Fruit fly (Drosophila melanogaster) whole organism, embryonic: ENCODE measurements around the gene Fign.

Experiments used
- Abd-B ChIP-seq: fragments of 200-800 bp; sonication (Bioruptor generic); optimal IDR thresholded peaks from 2 replicates; lab custom pipeline; 2018; ENCODE audit warnings: missing biosample characterization, mild to moderate bottlenecking, missing genetic modification characterization, moderate library complexity
- Adf1 ChIP-seq: fragments of 200-800 bp; sonication (Bioruptor generic); IDR thresholded peaks from 2 replicates; pipeline ENCODE4 v1.3.6; 2022; ENCODE audit warnings: missing biosample characterization, missing genetic modification characterization
- Awh ChIP-seq: fragments of 200-800 bp; sonication (Bioruptor generic); IDR thresholded peaks from 2 replicates; pipeline ENCODE4, ENCODE4 v1.3.6; 2022; ENCODE audit warnings: missing biosample characterization, missing genetic modification characterization
- CG10274 ChIP-seq: fragments of 200-800 bp; sonication (Bioruptor generic); optimal IDR thresholded peaks from 3 replicates; lab custom pipeline; 2017; ENCODE audit warnings: missing biosample characterization, mild to moderate bottlenecking, missing genetic modification characterization
- CG11398 ChIP-seq: fragments of 200-800 bp; sonication (Bioruptor generic); optimal IDR thresholded peaks from 2 replicates; lab custom pipeline; 2016; ENCODE audit warnings: missing biosample characterization, missing genetic modification characterization
- CG11504 ChIP-seq: fragments of 200-800 bp; sonication (Bioruptor generic); optimal IDR thresholded peaks from 3 replicates; lab custom pipeline; 2019; ENCODE audit warnings: missing biosample characterization, mild to moderate bottlenecking, missing genetic modification characterization, moderate library complexity
- CG12236 ChIP-seq: fragments of 200-800 bp; sonication (Bioruptor generic); optimal IDR thresholded peaks from 2 replicates; lab custom pipeline; 2016; ENCODE audit warnings: missing biosample characterization, missing genetic modification characterization
- CG1233 ChIP-seq: fragments of 200-800 bp; sonication (Bioruptor generic); optimal IDR thresholded peaks from 4 replicates; lab custom pipeline; 2018; ENCODE audit warnings: missing biosample characterization, mild to moderate bottlenecking, missing genetic modification characterization
- CG1529 ChIP-seq: fragments of 200-800 bp; sonication (Bioruptor generic); optimal IDR thresholded peaks from 3 replicates; lab custom pipeline; 2018; ENCODE audit warnings: missing biosample characterization, missing genetic modification characterization
- CG2116 ChIP-seq: fragments of 200-800 bp; sonication (Bioruptor generic); optimal IDR thresholded peaks from 3 replicates; lab custom pipeline; 2018; ENCODE audit warnings: missing biosample characterization, mild to moderate bottlenecking, missing genetic modification characterization
- CG2120 ChIP-seq: fragments of 200-800 bp; sonication (Bioruptor generic); optimal IDR thresholded peaks from 3 replicates; lab custom pipeline; 2016; ENCODE audit warnings: missing biosample characterization, missing genetic modification characterization
- CG32767 ChIP-seq: fragments of 200-800 bp; sonication (Bioruptor generic); IDR thresholded peaks from 2 replicates; pipeline ENCODE4 v1.3.6; 2022; ENCODE audit warnings: missing biosample characterization, missing genetic modification characterization
- CG33557 ChIP-seq: fragments of 200-800 bp; sonication (Bioruptor generic); optimal IDR thresholded peaks from 2 replicates; lab custom pipeline; 2019; ENCODE audit warnings: missing biosample characterization, mild to moderate bottlenecking, missing genetic modification characterization, moderate library complexity
- CG4282 ChIP-seq: fragments of 200-800 bp; sonication (Bioruptor generic); optimal IDR thresholded peaks from 2 replicates; lab custom pipeline; 2016; ENCODE audit warnings: missing biosample characterization, missing genetic modification characterization
- CG6272 ChIP-seq: fragments of 200-800 bp; sonication (Bioruptor generic); IDR thresholded peaks from 2 replicates; pipeline ENCODE4 v1.3.6; 2022; ENCODE audit warnings: missing biosample characterization, missing genetic modification characterization
- CG7786 ChIP-seq: fragments of 200-800 bp; sonication (Bioruptor generic); optimal IDR thresholded peaks from 2 replicates; lab custom pipeline; 2016; ENCODE audit warnings: missing biosample characterization, missing genetic modification characterization
- CG9932 ChIP-seq: fragments of 200-800 bp; sonication (Bioruptor generic); IDR thresholded peaks from 2 replicates; pipeline ENCODE4 v1.3.6; 2022; ENCODE audit warnings: missing biosample characterization, missing genetic modification characterization
- Dref ChIP-seq: fragments of 200-800 bp; sonication (Bioruptor generic); IDR thresholded peaks from 2 replicates; pipeline ENCODE4 v1.3.6; 2022; ENCODE audit warnings: missing biosample characterization, missing genetic modification characterization
- HHEX ChIP-seq: fragments of 200-800 bp; sonication (Bioruptor generic); optimal IDR thresholded peaks from 3 replicates; lab custom pipeline; 2017; ENCODE audit warnings: missing biosample characterization, mild to moderate bottlenecking, missing genetic modification characterization, missing genetic modification reagents
- Hmr ChIP-seq: fragments of 200-800 bp; sonication (Bioruptor generic); optimal IDR thresholded peaks from 3 replicates; lab custom pipeline; 2017; ENCODE audit warnings: mild to moderate bottlenecking, missing biosample characterization, missing genetic modification reagents, missing genetic modification characterization
- Hsf ChIP-seq: fragments of 200-800 bp; sonication (Bioruptor generic); optimal IDR thresholded peaks from 3 replicates; lab custom pipeline; 2016; ENCODE audit warnings: missing biosample characterization, missing genetic modification characterization
- Lpt ChIP-seq: fragments of >200 bp; optimal IDR thresholded peaks from 2 replicates; lab custom pipeline; 2018; ENCODE audit warnings: missing biosample characterization, missing genetic modification characterization
- Oaz ChIP-seq: fragments of 200-800 bp; sonication (Bioruptor generic); IDR thresholded peaks from 2 replicates; pipeline ENCODE4 v1.3.6; 2022; ENCODE audit warnings: missing biosample characterization, missing genetic modification characterization
- Optix ChIP-seq: fragments of 200-800 bp; sonication (Bioruptor generic); IDR thresholded peaks from 3 replicates; pipeline ENCODE4 v1.3.6; 2022; ENCODE audit warnings: missing biosample characterization, missing genetic modification characterization
- Rfx ChIP-seq: fragments of 200-800 bp; sonication (Bioruptor generic); IDR thresholded peaks from 2 replicates; pipeline ENCODE4 v1.3.6; 2022; ENCODE audit warnings: missing biosample characterization, missing genetic modification characterization
- Side ChIP-seq: fragments of 200-800 bp; sonication (Bioruptor generic); optimal IDR thresholded peaks from 2 replicates; lab custom pipeline; 2016; ENCODE audit warnings: missing biosample characterization, missing genetic modification characterization
- Tbp ChIP-seq: fragments of >200 bp; optimal IDR thresholded peaks from 2 replicates; lab custom pipeline; 2018; ENCODE audit warnings: missing biosample characterization, missing genetic modification characterization
- btn ChIP-seq: fragments of 200-800 bp; sonication (Bioruptor generic); optimal IDR thresholded peaks from 2 replicates; lab custom pipeline; 2016; ENCODE audit warnings: missing biosample characterization, missing genetic modification characterization
- caup ChIP-seq: fragments of 200-800 bp; sonication (Bioruptor generic); optimal IDR thresholded peaks from 3 replicates; lab custom pipeline; 2017; ENCODE audit warnings: missing biosample characterization, mild to moderate bottlenecking, missing genetic modification characterization, moderate library complexity; ENCODE audit not compliant: severe bottlenecking
- chn ChIP-seq: fragments of 200-800 bp; sonication (Bioruptor generic); optimal IDR thresholded peaks from 2 replicates; lab custom pipeline; 2016; ENCODE audit warnings: missing biosample characterization, missing genetic modification characterization
- crc ChIP-seq: fragments of 200-800 bp; sonication (Bioruptor generic); optimal IDR thresholded peaks from 2 replicates; lab custom pipeline; 2016; ENCODE audit warnings: missing biosample characterization, missing genetic modification characterization
- croc ChIP-seq: fragments of 200-800 bp; sonication (Bioruptor generic); conservative IDR thresholded peaks from 3 replicates; pipeline ENCODE4 v1.3.6; 2022; ENCODE audit warnings: missing biosample characterization, missing genetic modification characterization
- eyg ChIP-seq: fragments of 200-800 bp; sonication (Bioruptor generic); optimal IDR thresholded peaks from 3 replicates; lab custom pipeline; 2016; ENCODE audit warnings: missing biosample characterization, missing genetic modification characterization
- fru ChIP-seq: fragments of >200 bp; optimal IDR thresholded peaks from 2 replicates; lab custom pipeline; 2017
- gfzf ChIP-seq: fragments of 200-800 bp; sonication (Bioruptor generic); optimal IDR thresholded peaks from 2 replicates; lab custom pipeline; 2016; ENCODE audit warnings: missing biosample characterization, mild to moderate bottlenecking, missing genetic modification characterization, moderate library complexity
- grau ChIP-seq: fragments of 200-800 bp; optimal IDR thresholded peaks from 3 replicates; lab custom pipeline; 2019; ENCODE audit warnings: missing biosample characterization, mild to moderate bottlenecking, missing genetic modification characterization, moderate library complexity
- grn ChIP-seq: fragments of 200-800 bp; sonication (Bioruptor generic); optimal IDR thresholded peaks from 3 replicates; lab custom pipeline; 2017; ENCODE audit warnings: missing biosample characterization, missing genetic modification characterization
- hbn ChIP-seq: fragments of 200-800 bp; sonication (Bioruptor generic); IDR thresholded peaks from 2 replicates; pipeline ENCODE4 v1.3.6; 2022; ENCODE audit warnings: missing biosample characterization, missing genetic modification characterization; ENCODE audit not compliant: partially characterized antibody
- jigr1 ChIP-seq: fragments of 200-800 bp; sonication (Bioruptor generic); IDR thresholded peaks from 3 replicates; pipeline ENCODE4 v1.3.6; 2022; ENCODE audit warnings: missing biosample characterization, missing genetic modification characterization
- mld ChIP-seq: fragments of 200-800 bp; sonication (Bioruptor generic); IDR thresholded peaks from 3 replicates; pipeline ENCODE4 v1.3.6; 2022; ENCODE audit warnings: missing biosample characterization, missing genetic modification characterization; ENCODE audit not compliant: partially characterized antibody
- nerfin-1 ChIP-seq: fragments of 200-800 bp; sonication (Bioruptor generic); optimal IDR thresholded peaks from 3 replicates; lab custom pipeline; 2019; ENCODE audit warnings: missing biosample characterization, mild to moderate bottlenecking, missing genetic modification characterization, moderate library complexity
- nerfin-2 ChIP-seq: fragments of 200-800 bp; sonication (Bioruptor generic); IDR thresholded peaks from 2 replicates; pipeline ENCODE4 v1.3.6; 2022; ENCODE audit warnings: missing biosample characterization, missing genetic modification characterization; ENCODE audit not compliant: partially characterized antibody
- p53 ChIP-seq: fragments of 200-800 bp; sonication (Bioruptor generic); optimal IDR thresholded peaks from 2 replicates; lab custom pipeline; 2016; ENCODE audit warnings: missing biosample characterization, missing genetic modification characterization
- pan ChIP-seq, 4 experiments: fragments of >200 bp in 3 of 4; fragments of 200-800 bp in 1 of 4; sonication (Bioruptor generic) in 1 of 4; optimal IDR thresholded peaks in 3 of 4; IDR thresholded peaks in 1 of 4; 2 replicates each; pipeline versions ENCODE4 v1.3.6 to Lab custom; 2017 to 2022; ENCODE audit warnings: missing biosample characterization in 2 of 4, missing genetic modification characterization in 2 of 4, mixed read lengths in 1 of 4
- repo ChIP-seq: fragments of 200-800 bp; sonication (Bioruptor generic); optimal IDR thresholded peaks from 2 replicates; lab custom pipeline; 2016; ENCODE audit warnings: missing biosample characterization, missing genetic modification characterization
- slou ChIP-seq: fragments of 200-800 bp; sonication (Bioruptor generic); optimal IDR thresholded peaks from 3 replicates; lab custom pipeline; 2016; ENCODE audit warnings: missing biosample characterization, missing genetic modification characterization
- sna ChIP-seq: fragments of 200-800 bp; sonication (Bioruptor generic); IDR thresholded peaks from 2 replicates; pipeline ENCODE4 v1.3.6; 2022; ENCODE audit warnings: missing biosample characterization, missing genetic modification characterization; ENCODE audit not compliant: partially characterized antibody
- twi ChIP-seq: fragments of 200-800 bp; optimal IDR thresholded peaks from 2 replicates; lab custom pipeline; 2019; ENCODE audit warnings: missing biosample characterization, mild to moderate bottlenecking, missing genetic modification characterization, moderate library complexity
- tx ChIP-seq: fragments of 200-800 bp; sonication (Bioruptor generic); optimal IDR thresholded peaks from 2 replicates; lab custom pipeline; 2016; ENCODE audit warnings: missing biosample characterization, missing genetic modification characterization
- vvl ChIP-seq: fragments of 200-800 bp; sonication (Bioruptor generic); IDR thresholded peaks from 2 replicates; pipeline ENCODE4 v1.3.6; 2022; ENCODE audit warnings: missing biosample characterization, missing genetic modification characterization
- zen2 ChIP-seq: fragments of 200-800 bp; sonication (Bioruptor generic); IDR thresholded peaks from 3 replicates; pipeline ENCODE4 v1.3.6; 2022; ENCODE audit warnings: missing biosample characterization, missing genetic modification characterization; ENCODE audit not compliant: partially characterized antibody

Gene Fign

DNA sequence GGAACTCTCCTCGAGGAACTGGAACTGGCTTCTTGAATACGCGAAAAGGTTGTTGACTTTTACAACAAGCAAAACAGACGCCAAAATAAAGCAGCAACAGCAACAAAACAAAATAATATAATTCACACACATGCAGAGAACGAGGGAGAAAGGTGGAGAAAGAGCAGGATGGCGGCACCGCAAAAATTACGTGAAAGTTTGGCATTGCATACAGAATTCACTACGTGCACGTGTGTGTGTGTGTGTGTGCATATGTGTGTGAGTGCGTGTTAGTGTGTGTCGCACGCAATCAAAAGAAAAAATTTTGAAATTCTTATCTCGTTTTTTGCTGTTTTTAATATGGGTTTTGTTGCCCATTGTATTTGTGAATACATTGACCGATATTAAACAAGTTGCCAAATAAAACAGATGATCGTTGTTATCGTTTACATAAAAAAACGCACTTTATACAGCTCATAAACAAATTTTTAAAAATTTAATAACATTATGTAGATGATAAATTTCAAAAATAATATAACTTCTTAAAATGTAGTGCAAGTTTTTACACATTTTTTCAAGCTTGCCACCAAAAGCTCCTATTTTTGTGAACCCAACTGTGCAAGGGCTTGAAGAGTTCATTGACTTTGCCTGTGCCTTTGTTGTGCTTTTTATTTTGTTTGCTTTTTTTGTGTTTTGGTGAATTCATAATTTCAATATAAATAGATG lies 21.7 kb upstream of the Fign start (continued):
- TF ChIP-seq gfzf (GFP tag; lab: Kevin White, UChicago): no peak
- no peak for TF ChIP-seq CG12236 (GFP tag; lab: Kevin White, UChicago)
- no peak for TF ChIP-seq nerfin-1 (tag; lab: Kevin White, UChicago)
- no peak for TF ChIP-seq Lpt (GFP tag; lab: Kevin White, UChicago)
- no peak for TF ChIP-seq mld
- no peak for TF ChIP-seq Awh
- no peak for TF ChIP-seq CG7786
- no peak for TF ChIP-seq CG6272
- TF ChIP-seq sna (GFP tag; lab: Robert Waterston, UW): no peak
- TF ChIP-seq Oaz (GFP tag; lab: Robert Waterston, UW): no peak
- no peak for TF ChIP-seq Tbp (GFP tag; lab: Kevin White, UChicago)
- TF ChIP-seq hbn: no peak
- peak; percentile 11 for TF ChIP-seq CG2120
- no peak for TF ChIP-seq CG4282 (GFP tag; lab: Kevin White, UChicago)
- TF ChIP-seq jigr1 (GFP tag; lab: Robert Waterston, UW): no peak
- TF ChIP-seq CG1233 (GFP tag; lab: Kevin White, UChicago): no peak
- TF ChIP-seq Adf1 (GFP tag; lab: Robert Waterston, UW): no peak
- TF ChIP-seq p53: no peak
- no peak for TF ChIP-seq tx
- no peak for TF ChIP-seq eyg (GFP tag; lab: Kevin White, UChicago)
- no peak for TF ChIP-seq CG9932 (GFP tag; lab: Robert Waterston, UW)
- no peak for TF ChIP-seq grn (GFP tag; lab: Kevin White, UChicago)
- TF ChIP-seq HHEX (GFP tag; lab: Kevin White, UChicago): no peak
- TF ChIP-seq Hsf (GFP tag; lab: Kevin White, UChicago): no peak
- no peak for TF ChIP-seq fru (lab: Kevin White, UChicago)
- TF ChIP-seq CG10274 (GFP tag; lab: Kevin White, UChicago): no peak
- no peak for TF ChIP-seq CG33557 (GFP tag; lab: Kevin White, UChicago)
- no peak for TF ChIP-seq CG32767
- TF ChIP-seq Rfx: no peak
- TF ChIP-seq Dref (GFP tag; lab: Robert Waterston, UW): no peak
- TF ChIP-seq vvl (GFP tag; lab: Robert Waterston, UW): no peak
- no peak for TF ChIP-seq slou (GFP tag; lab: Kevin White, UChicago)
- TF ChIP-seq Optix: no peak
- no peak for TF ChIP-seq twi
- TF ChIP-seq CG11398 (GFP tag; lab: Kevin White, UChicago): no peak
- no peak for TF ChIP-seq pan (optimal IDR thresholded peaks at IDR 0.05; lab: Kevin White, UChicago)
- no peak for TF ChIP-seq pan (GFP tag; optimal IDR thresholded peaks at IDR 0.05 in 1 of 2, IDR thresholded peaks at IDR 0.05 in 1 of 2)
- TF ChIP-seq CG1529: no peak
- TF ChIP-seq Side (GFP tag; lab: Kevin White, UChicago): no peak
- TF ChIP-seq CG11504: peak; percentile 53
- TF ChIP-seq CG2116 (GFP tag; lab: Kevin White, UChicago): no peak
- TF ChIP-seq zen2 (GFP tag; lab: Robert Waterston, UW): no peak
- TF ChIP-seq repo: no peak
- peak; percentile 10 for TF ChIP-seq grau (tag; lab: Kevin White, UChicago)
- no peak for TF ChIP-seq Hmr
- no peak for TF ChIP-seq caup (GFP tag; lab: Kevin White, UChicago)
- no peak for TF ChIP-seq btn (GFP tag; lab: Kevin White, UChicago)
- TF ChIP-seq crc: no peak
- TF ChIP-seq nerfin-2: no peak
- TF ChIP-seq chn: no peak
- TF ChIP-seq Abd-B: no peak
- no peak for TF ChIP-seq croc (GFP tag; lab: Robert Waterston, UW)
